Fruit fly (Drosophila melanogaster) whole organism: Measurements from ENCODE around the gene Arl5.

ENCODE experiments used
- CG8478 ChIP-seq: fragments of >200 bp; optimal IDR thresholded peaks from 2 replicates; lab custom pipeline; 2018; ENCODE audit warnings: inconsistent platforms
- EcR ChIP-seq, 2 experiments: fragments of >200 bp; optimal IDR thresholded peaks; 2 replicates each; lab custom pipeline; 2017; ENCODE audit warnings: missing biosample characterization in 2 of 2, missing genetic modification characterization in 2 of 2, missing genetic modification reagents in 2 of 2
- pan ChIP-seq: fragments of >200 bp; optimal IDR thresholded peaks from 2 replicates; lab custom pipeline; 2017
- psq ChIP-seq: fragments of >200 bp; optimal IDR thresholded peaks from 2 replicates; lab custom pipeline; 2017
- usp ChIP-seq: fragments of >200 bp; optimal IDR thresholded peaks from 2 replicates; lab custom pipeline; 2017; ENCODE audit warnings: missing biosample characterization, missing genetic modification characterization, mixed read lengths

- TF ChIP-seq pan (lab: Kevin White, UChicago) (no peak), CG8478 (lab: Kevin White, UChicago) (no peak), EcR (GFP tag; optimal IDR thresholded peaks at IDR 0.05; lab: Kevin White, UChicago) (no peak), usp (GFP tag; lab: Kevin White, UChicago) (no peak), psq (no peak)
These were observed 36.7 kb upstream of the Arl5 start, which contains the start of gene Cpr66Cb for dm6 chr3L:8336372-8336771.
